Fruit fly (Drosophila melanogaster) whole organism, embryonic: ENCODE data around the gene Pph13.

Experiments
- Antp ChIP-seq: fragments of 200-800 bp; sonication (Bioruptor generic); optimal IDR thresholded peaks from 3 replicates; lab custom pipeline; 2016; ENCODE audit warnings: missing biosample characterization, missing genetic modification characterization
- Atf-2 ChIP-seq: fragments of 200-800 bp; sonication (Bioruptor generic); optimal IDR thresholded peaks from 2 replicates; lab custom pipeline; 2016; ENCODE audit warnings: missing biosample characterization, missing genetic modification characterization
- Bgb ChIP-seq: fragments of 200-800 bp; sonication (Bioruptor generic); IDR thresholded peaks from 2 replicates; pipeline ENCODE4 v1.3.6; 2022; ENCODE audit warnings: missing biosample characterization, missing genetic modification characterization; ENCODE audit not compliant: partially characterized antibody
- Blimp-1 ChIP-seq: fragments of 200-800 bp; sonication (Bioruptor generic); optimal IDR thresholded peaks from 3 replicates; lab custom pipeline; 2018; ENCODE audit warnings: missing biosample characterization, missing genetic modification characterization, mild to moderate bottlenecking, moderate library complexity, missing genetic modification reagents
- CG11456 ChIP-seq: fragments of 200-800 bp; sonication (Bioruptor generic); IDR thresholded peaks from 3 replicates; pipeline ENCODE4 v1.3.6; 2022; ENCODE audit warnings: missing biosample characterization, missing genetic modification characterization
- CG11560 ChIP-seq: fragments of 200-800 bp; sonication (Bioruptor generic); IDR thresholded peaks from 3 replicates; pipeline ENCODE4 v1.3.6; 2022; ENCODE audit warnings: missing biosample characterization, missing genetic modification characterization
- CG12219 ChIP-seq: fragments of 200-800 bp; sonication (Bioruptor generic); optimal IDR thresholded peaks from 3 replicates; lab custom pipeline; 2018; ENCODE audit warnings: missing biosample characterization, mild to moderate bottlenecking, missing genetic modification characterization
- CG12769 ChIP-seq: fragments of 200-800 bp; sonication (Bioruptor generic); optimal IDR thresholded peaks from 2 replicates; lab custom pipeline; 2019; ENCODE audit warnings: missing biosample characterization, mild to moderate bottlenecking, missing genetic modification characterization, moderate library complexity
- CG13424 ChIP-seq: fragments of 200-800 bp; sonication (Bioruptor generic); optimal IDR thresholded peaks from 2 replicates; lab custom pipeline; 2019; ENCODE audit warnings: missing biosample characterization, mild to moderate bottlenecking, missing genetic modification characterization, moderate library complexity
- CG14014 ChIP-seq: fragments of 200-800 bp; sonication (Bioruptor generic); IDR thresholded peaks from 2 replicates; pipeline ENCODE4 v1.3.6; 2022; ENCODE audit warnings: missing biosample characterization, missing genetic modification characterization
- CG14710 ChIP-seq: fragments of 200-800 bp; sonication (Bioruptor generic); optimal IDR thresholded peaks from 3 replicates; lab custom pipeline; 2019; ENCODE audit warnings: missing biosample characterization, mild to moderate bottlenecking, missing genetic modification characterization, moderate library complexity
- CG14860 ChIP-seq: fragments of 200-800 bp; sonication (Bioruptor generic); IDR thresholded peaks from 3 replicates; pipeline ENCODE4 v1.3.6; 2022; ENCODE audit warnings: missing biosample characterization, missing genetic modification characterization; ENCODE audit not compliant: partially characterized antibody
- CG17361 ChIP-seq: fragments of 200-800 bp; sonication (Bioruptor generic); IDR thresholded peaks from 3 replicates; pipeline ENCODE4 v1.3.6; 2022; ENCODE audit warnings: missing biosample characterization, missing genetic modification characterization
- CG17568 ChIP-seq: fragments of 200-800 bp; sonication (Bioruptor generic); optimal IDR thresholded peaks from 2 replicates; lab custom pipeline; 2018; ENCODE audit warnings: missing biosample characterization, mild to moderate bottlenecking, missing genetic modification characterization, moderate library complexity
- CG17829 ChIP-seq: fragments of 200-800 bp; optimal IDR thresholded peaks from 2 replicates; lab custom pipeline; 2019; ENCODE audit warnings: missing biosample characterization, mild to moderate bottlenecking, missing genetic modification characterization, moderate library complexity
- CG2678 ChIP-seq: fragments of 200-800 bp; sonication (Bioruptor generic); optimal IDR thresholded peaks from 3 replicates; lab custom pipeline; 2019; ENCODE audit warnings: missing biosample characterization, mild to moderate bottlenecking, missing genetic modification characterization, moderate library complexity
- CG34224 ChIP-seq: fragments of 200-800 bp; sonication (Bioruptor generic); IDR thresholded peaks from 3 replicates; pipeline ENCODE4 v1.3.6; 2022; ENCODE audit warnings: missing biosample characterization, missing genetic modification characterization; ENCODE audit not compliant: partially characterized antibody
- CG7271 ChIP-seq: fragments of 200-800 bp; sonication (Bioruptor generic); optimal IDR thresholded peaks from 2 replicates; lab custom pipeline; 2018; ENCODE audit warnings: missing biosample characterization, mild to moderate bottlenecking, missing genetic modification characterization, moderate library complexity
- CG9727 ChIP-seq: fragments of 200-800 bp; sonication (Bioruptor generic); optimal IDR thresholded peaks from 3 replicates; lab custom pipeline; 2017; ENCODE audit warnings: missing biosample characterization, mild to moderate bottlenecking, missing genetic modification characterization
- CG9797 ChIP-seq: fragments of 200-800 bp; sonication (Bioruptor generic); optimal IDR thresholded peaks from 3 replicates; lab custom pipeline; 2018; ENCODE audit warnings: missing biosample characterization, mild to moderate bottlenecking, missing genetic modification characterization
- CHES-1-like ChIP-seq: fragments of 200-800 bp; sonication (Bioruptor generic); optimal IDR thresholded peaks from 2 replicates; lab custom pipeline; 2016; ENCODE audit warnings: missing biosample characterization, missing genetic modification characterization
- CkIIα-i1 ChIP-seq: fragments of 200-800 bp; sonication (Bioruptor generic); IDR thresholded peaks from 2 replicates; pipeline ENCODE4 v1.3.6; 2022; ENCODE audit warnings: missing biosample characterization, missing genetic modification characterization
- Ets65A ChIP-seq: fragments of 200-800 bp; sonication (Bioruptor generic); peaks from one replicate; lab custom pipeline; 2016; ENCODE audit warnings: missing biosample characterization, missing genetic modification characterization
- HLH4C ChIP-seq: fragments of 200-800 bp; sonication (Bioruptor generic); IDR thresholded peaks from 3 replicates; pipeline ENCODE4 v1.3.6; 2022; ENCODE audit warnings: missing biosample characterization, missing genetic modification characterization; ENCODE audit not compliant: partially characterized antibody
- HLH54F ChIP-seq: fragments of 200-800 bp; sonication (Bioruptor generic); optimal IDR thresholded peaks from 3 replicates; lab custom pipeline; 2016; ENCODE audit warnings: missing biosample characterization, missing genetic modification characterization
- HLHmδ ChIP-seq: fragments of 200-800 bp; sonication (Bioruptor generic); optimal IDR thresholded peaks from 2 replicates; lab custom pipeline; 2018; ENCODE audit warnings: missing biosample characterization, mild to moderate bottlenecking, missing genetic modification characterization, moderate library complexity
- Hr78 ChIP-seq, 2 experiments: fragments of 200-800 bp in 1 of 2; fragments of >200 bp in 1 of 2; sonication (Bioruptor generic) in 1 of 2; optimal IDR thresholded peaks; 2 replicates each; lab custom pipeline; 2017 to 2019; ENCODE audit warnings: missing biosample characterization in 2 of 2, missing genetic modification characterization in 2 of 2, mild to moderate bottlenecking in 1 of 2, moderate library complexity in 1 of 2
- Lpt ChIP-seq: fragments of >200 bp; optimal IDR thresholded peaks from 2 replicates; lab custom pipeline; 2018; ENCODE audit warnings: missing biosample characterization, missing genetic modification characterization
- NC2α ChIP-seq: fragments of 200-800 bp; sonication (Bioruptor generic); optimal IDR thresholded peaks from 2 replicates; lab custom pipeline; 2016; ENCODE audit warnings: missing biosample characterization, missing genetic modification characterization
- NK7.1 ChIP-seq: fragments of 200-800 bp; sonication (Bioruptor generic); optimal IDR thresholded peaks from 3 replicates; lab custom pipeline; 2016; ENCODE audit warnings: missing biosample characterization, missing genetic modification characterization
- Sox102F ChIP-seq: fragments of 200-800 bp; sonication (Bioruptor generic); optimal IDR thresholded peaks from 2 replicates; lab custom pipeline; 2018; ENCODE audit warnings: missing biosample characterization, mild to moderate bottlenecking, missing genetic modification characterization, moderate library complexity
- az2 ChIP-seq: fragments of 200-800 bp; sonication (Bioruptor generic); optimal IDR thresholded peaks from 3 replicates; lab custom pipeline; 2016; ENCODE audit warnings: missing biosample characterization, missing genetic modification characterization
- bcd ChIP-seq: fragments of 200-800 bp; sonication (Bioruptor generic); optimal IDR thresholded peaks from 2 replicates; lab custom pipeline; 2017; ENCODE audit warnings: missing biosample characterization, mild to moderate bottlenecking, missing genetic modification characterization
- dmrt11E ChIP-seq: fragments of 200-800 bp; sonication (Bioruptor generic); optimal IDR thresholded peaks from 3 replicates; lab custom pipeline; 2018; ENCODE audit warnings: missing biosample characterization, mild to moderate bottlenecking, missing genetic modification characterization, moderate library complexity
- en ChIP-seq: fragments of 200-800 bp; sonication (Bioruptor generic); optimal IDR thresholded peaks from 2 replicates; lab custom pipeline; 2016; ENCODE audit warnings: missing biosample characterization, missing genetic modification characterization
- gcm2 ChIP-seq: fragments of 200-800 bp; sonication (Bioruptor generic); optimal IDR thresholded peaks from 2 replicates; lab custom pipeline; 2016; ENCODE audit warnings: missing biosample characterization, missing genetic modification characterization
- grn ChIP-seq: fragments of 200-800 bp; sonication (Bioruptor generic); optimal IDR thresholded peaks from 3 replicates; lab custom pipeline; 2017; ENCODE audit warnings: missing biosample characterization, missing genetic modification characterization
- hb ChIP-seq: fragments of 200-800 bp; sonication (Bioruptor generic); IDR thresholded peaks from 3 replicates; pipeline ENCODE4 v1.3.6; 2022; ENCODE audit warnings: missing biosample characterization, missing genetic modification characterization; ENCODE audit not compliant: partially characterized antibody
- jigr1 ChIP-seq: fragments of 200-800 bp; sonication (Bioruptor generic); IDR thresholded peaks from 3 replicates; pipeline ENCODE4 v1.3.6; 2022; ENCODE audit warnings: missing biosample characterization, missing genetic modification characterization
- nau ChIP-seq: fragments of 200-800 bp; sonication (Bioruptor generic); optimal IDR thresholded peaks from 3 replicates; lab custom pipeline; 2017; ENCODE audit warnings: missing biosample characterization, mild to moderate bottlenecking, missing genetic modification characterization, missing genetic modification reagents
- otp ChIP-seq: fragments of 200-800 bp; sonication (Bioruptor generic); IDR thresholded peaks from 3 replicates; pipeline ENCODE4, ENCODE4 v1.3.6; 2022; ENCODE audit warnings: missing biosample characterization, missing genetic modification characterization
- pita ChIP-seq: fragments of 200-800 bp; sonication (Bioruptor generic); optimal IDR thresholded peaks from 2 replicates; lab custom pipeline; 2017; ENCODE audit warnings: missing biosample characterization, mild to moderate bottlenecking, missing genetic modification characterization
- ro ChIP-seq: fragments of 200-800 bp; sonication (Bioruptor generic); IDR thresholded peaks from 2 replicates; pipeline ENCODE4 v1.3.6; 2022; ENCODE audit warnings: missing biosample characterization, missing genetic modification characterization
- row ChIP-seq: fragments of 200-800 bp; sonication (Bioruptor generic); IDR thresholded peaks from 3 replicates; pipeline ENCODE4 v1.3.6; 2022; ENCODE audit warnings: missing biosample characterization, missing genetic modification characterization
- usp ChIP-seq: fragments of >200 bp; optimal IDR thresholded peaks from 2 replicates; lab custom pipeline; 2017; ENCODE audit warnings: missing biosample characterization, missing genetic modification characterization
- vnd ChIP-seq: fragments of 200-800 bp; sonication (Bioruptor generic); IDR thresholded peaks from 3 replicates; pipeline ENCODE4 v1.3.6; 2022; ENCODE audit warnings: missing biosample characterization, missing genetic modification characterization; ENCODE audit not compliant: partially characterized antibody
- vvl ChIP-seq: fragments of 200-800 bp; sonication (Bioruptor generic); IDR thresholded peaks from 2 replicates; pipeline ENCODE4 v1.3.6; 2022; ENCODE audit warnings: missing biosample characterization, missing genetic modification characterization

The Pph13 gene

DNA sequence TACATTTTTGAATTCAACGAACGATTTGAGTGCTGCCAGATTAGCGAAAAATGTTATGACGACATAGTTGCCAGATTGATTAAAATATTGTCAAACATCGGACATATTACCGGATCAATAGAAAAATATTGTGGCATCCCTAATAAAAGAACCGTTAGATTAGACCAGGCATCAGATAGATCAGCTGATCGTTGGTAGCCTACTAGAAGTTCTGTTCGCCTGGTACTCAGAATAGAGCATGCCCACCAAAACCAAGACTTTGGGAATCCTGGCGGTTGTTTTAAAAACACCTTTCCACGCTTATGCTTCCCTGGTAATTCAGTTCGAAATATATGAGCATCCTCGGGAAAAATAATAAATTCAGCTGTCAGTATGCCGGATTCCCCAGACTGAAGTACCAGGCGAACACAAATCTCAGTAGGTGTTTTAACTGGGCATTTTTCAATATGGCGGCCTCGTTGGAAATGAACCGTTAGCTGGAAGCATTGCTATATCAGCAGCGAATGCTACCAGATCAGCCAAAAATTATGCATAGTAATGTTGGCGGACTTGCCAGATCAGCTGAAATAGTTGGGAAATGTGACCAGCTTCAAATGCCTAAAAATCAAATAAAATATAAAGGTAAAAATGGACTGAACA lies 36.6 kb upstream of the Pph13 start (continued):
- TF ChIP-seq Atf-2 (GFP tag; lab: Kevin White, UChicago) (no peak), vnd (GFP tag; lab: Robert Waterston, UW) (peak; percentile 51; the same call in 2 of the 3 replicates), NC2α (no peak), vvl (GFP tag; lab: Robert Waterston, UW) (peak; percentile 82), CG11560 (tag; lab: Robert Waterston, UW) (peak; percentile 23; the same call in 1 of the 3 replicates), en (GFP tag; lab: Kevin White, UChicago) (no peak), CG9727 (GFP tag; lab: Kevin White, UChicago) (peak; percentile 13), bcd (GFP tag; lab: Kevin White, UChicago) (no peak), Hr78 (GFP tag; optimal IDR thresholded peaks at IDR 0.05; lab: Kevin White, UChicago) (no peak), CG12769 (tag; lab: Kevin White, UChicago) (peak; percentile 94), nau (GFP tag; lab: Kevin White, UChicago) (no peak), CG13424 (tag; lab: Kevin White, UChicago) (no peak), CG12219 (GFP tag; lab: Kevin White, UChicago) (peak; percentile 30), CHES-1-like (GFP tag; lab: Kevin White, UChicago) (no peak), Sox102F (no peak), Antp (GFP tag; lab: Kevin White, UChicago) (no peak), HLHmδ (GFP tag; lab: Kevin White, UChicago) (peak; percentile 29), Bgb (GFP tag; lab: Robert Waterston, UW) (peak; percentile 50), pita (GFP tag; lab: Kevin White, UChicago) (no peak), CG11456 (GFP tag; lab: Robert Waterston, UW) (peak; percentile 19; the same call in 1 of the 3 replicates), CG2678 (tag; lab: Kevin White, UChicago) (no peak), gcm2 (no peak), CG9797 (peak; percentile 85), CG14860 (GFP tag; lab: Robert Waterston, UW) (peak; percentile 62; the same call in 2 of the 3 replicates), usp (GFP tag; lab: Kevin White, UChicago) (no peak), Ets65A (GFP tag; lab: Kevin White, UChicago) (peak; percentile 62), Blimp-1 (no peak), CG14014 (no peak), NK7.1 (GFP tag; lab: Kevin White, UChicago) (no peak), otp (no peak; the same call in 2 of the 3 replicates), CG34224 (peak; percentile 79), dmrt11E (tag; lab: Kevin White, UChicago) (no peak), CkIIα-i1 (GFP tag; lab: Robert Waterston, UW) (no peak), CG17829 (tag; lab: Kevin White, UChicago) (peak; percentile 17), az2 (GFP tag; lab: Kevin White, UChicago) (no peak), CG17568 (GFP tag; lab: Kevin White, UChicago) (no peak), grn (GFP tag; lab: Kevin White, UChicago) (peak; percentile 52), hb (GFP tag; lab: Robert Waterston, UW) (no peak), ro (no peak), jigr1 (GFP tag; lab: Robert Waterston, UW) (no peak), row (no peak), CG14710 (peak; percentile 57), HLH4C (peak; percentile 55; the same call in 1 of the 3 replicates), Lpt (GFP tag; lab: Kevin White, UChicago) (no peak), CG17361 (GFP tag; lab: Robert Waterston, UW) (peak; percentile 47; the same call in 2 of the 3 replicates), HLH54F (GFP tag; lab: Kevin White, UChicago) (no peak), CG7271 (tag; lab: Kevin White, UChicago) (no peak)
